Fruit fly (Drosophila melanogaster): Measurements from ENCODE around the gene Ugt304A1.

Ugt304A1 gene

dm6 chr3R:11200885-11201421, 25.7 kb upstream of the Ugt304A1 start:
- TF ChIP-seq Pif1B (GFP tag; optimal IDR thresholded peaks at IDR 0.05) (peak; percentile 80), CG4496 (GFP tag; IDR thresholded peaks at IDR 0.05) (peak; percentile 65; the same call in 2 of the 3 replicates), Ets98B (GFP tag; IDR thresholded peaks at IDR 0.05) (peak; percentile 57; the same call in 1 of the 2 replicates), CG13204 (GFP tag; optimal IDR thresholded peaks at IDR 0.05) (no peak), CG8159 (tag; optimal IDR thresholded peaks at IDR 0.05) (peak; percentile 67), CG8301 (tag; optimal IDR thresholded peaks at IDR 0.05) (peak; percentile 57), Pif1A (GFP tag; optimal IDR thresholded peaks at IDR 0.05) (peak; percentile 81), gl (tag; optimal IDR thresholded peaks at IDR 0.05) (no peak), CG34367 (tag; optimal IDR thresholded peaks at IDR 0.05) (peak; percentile 24), CG9948 (tag; optimal IDR thresholded peaks at IDR 0.05) (peak; percentile 50), CG14655 (GFP tag; optimal IDR thresholded peaks at IDR 0.05) (peak; percentile 67), Snoo (tag; optimal IDR thresholded peaks at IDR 0.05) (peak; percentile 62), CG12605 (GFP tag; IDR thresholded peaks at IDR 0.05) (no peak), CG17806 (tag; optimal IDR thresholded peaks at IDR 0.05) (peak; percentile 64), CG32121 (GFP tag; IDR thresholded peaks at IDR 0.05) (peak; percentile 67), CG15710 (tag; optimal IDR thresholded peaks at IDR 0.05) (peak; percentile 49), fd96Ca (GFP tag; IDR thresholded peaks at IDR 0.05) (peak; percentile 71; the same call in 2 of the 3 replicates), EcR (GFP tag; optimal IDR thresholded peaks at IDR 0.05) (no peak)

- TF ChIP-seq CG14655 (GFP tag; optimal IDR thresholded peaks at IDR 0.05) (no peak), Pif1B (GFP tag; optimal IDR thresholded peaks at IDR 0.05) (no peak), CG17806 (tag; optimal IDR thresholded peaks at IDR 0.05) (no peak), CG9948 (tag; optimal IDR thresholded peaks at IDR 0.05) (no peak), rn (GFP tag; IDR thresholded peaks at IDR 0.05) (no peak), Ets98B (GFP tag; IDR thresholded peaks at IDR 0.05) (no peak), EcR (GFP tag; optimal IDR thresholded peaks at IDR 0.05) (peak; percentile 94)
These were observed 25.1 kb upstream of the Ugt304A1 start for dm6 chr3R:11200042-11200884.

dm6 chr3R:11199227-11199835, 24.1 kb upstream of the Ugt304A1 start:
- TF ChIP-seq CG8301 (tag; optimal IDR thresholded peaks at IDR 0.05) (no peak), Pif1B (GFP tag; optimal IDR thresholded peaks at IDR 0.05) (no peak), Snoo (tag; optimal IDR thresholded peaks at IDR 0.05) (peak; percentile 29)

- TF ChIP-seq CG32121 (GFP tag; IDR thresholded peaks at IDR 0.05) (0 out of 2 replicates have a peak, but pooled peaks have one; percentile 14), Ets98B (GFP tag; IDR thresholded peaks at IDR 0.05) (no peak), CG12605 (GFP tag; IDR thresholded peaks at IDR 0.05) (0 out of 2 replicates have a peak, but pooled peaks have one; percentile 35), CG17806 (tag; optimal IDR thresholded peaks at IDR 0.05) (no peak), EcR (GFP tag; optimal IDR thresholded peaks at IDR 0.05) (no peak), fd96Ca (GFP tag; IDR thresholded peaks at IDR 0.05) (peak; percentile 47; the same call in 1 of the 3 replicates), CG8301 (tag; optimal IDR thresholded peaks at IDR 0.05) (no peak), CG13204 (GFP tag; optimal IDR thresholded peaks at IDR 0.05) (no peak), CG4496 (GFP tag; IDR thresholded peaks at IDR 0.05) (0 out of 3 replicates have a peak, but pooled peaks have one; percentile 11), CG8159 (tag; optimal IDR thresholded peaks at IDR 0.05) (no peak), Pif1B (GFP tag; optimal IDR thresholded peaks at IDR 0.05) (no peak), Pif1A (GFP tag; optimal IDR thresholded peaks at IDR 0.05) (no peak), CG9948 (tag; optimal IDR thresholded peaks at IDR 0.05) (no peak), D1 (tag; optimal IDR thresholded peaks at IDR 0.05) (no peak), CG34367 (tag; optimal IDR thresholded peaks at IDR 0.05) (no peak), Snoo (tag; optimal IDR thresholded peaks at IDR 0.05) (no peak), CG14655 (GFP tag; optimal IDR thresholded peaks at IDR 0.05) (no peak), CG15710 (tag; optimal IDR thresholded peaks at IDR 0.05) (no peak), rn (GFP tag; IDR thresholded peaks at IDR 0.05) (no peak), gl (tag; optimal IDR thresholded peaks at IDR 0.05) (no peak), CG10348 (GFP tag; IDR thresholded peaks at IDR 0.05) (no peak)
These were observed 22.9 kb upstream of the Ugt304A1 start for dm6 chr3R:11198062-11198472.

- TF ChIP-seq fd96Ca (GFP tag; IDR thresholded peaks at IDR 0.05) (peak; percentile 93), CG17806 (tag; optimal IDR thresholded peaks at IDR 0.05) (no peak), CG12605 (GFP tag; IDR thresholded peaks at IDR 0.05) (no peak)
These were observed 22.1 kb upstream of the Ugt304A1 start, which contains the start of gene cu for dm6 chr3R:11197389-11197716. Gene cu (plus strand): TSS chr3R:11197592.

Measured in whole organism, pupa.